Worm (Caenorhabditis elegans): Measurements from ENCODE around the gene sym-1.

The sym-1 gene

DNA sequence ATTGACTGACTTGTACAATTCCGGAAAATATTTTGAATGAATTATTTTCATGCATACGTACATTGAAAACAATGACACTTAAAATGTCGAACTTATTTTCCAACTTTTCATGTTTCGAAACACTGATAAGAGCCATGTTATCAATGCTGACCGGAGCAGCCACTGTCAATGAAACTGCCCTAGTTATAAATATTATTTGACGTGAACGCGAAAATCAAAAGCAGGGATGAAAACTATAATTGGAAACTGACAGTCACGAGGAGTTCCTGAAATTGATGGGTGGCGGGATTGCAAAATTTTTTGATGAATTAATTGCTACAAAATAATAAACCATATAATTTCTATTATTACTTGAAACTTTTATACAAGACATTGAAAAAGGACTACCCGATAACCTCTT is 42.0 kb upstream of the sym-1 start:
- TF ChIP-seq fax-1 (tag; optimal IDR thresholded peaks at IDR 0.05) (no peak), tbx-7 (tag; optimal IDR thresholded peaks at IDR 0.05) (no peak), ceh-31 (tag; optimal IDR thresholded peaks at IDR 0.05) (no peak), syd-9 (tag; optimal IDR thresholded peaks at IDR 0.05) (no peak), eyg-1 (tag; optimal IDR thresholded peaks at IDR 0.05) (no peak), dmd-4 (tag; optimal IDR thresholded peaks at IDR 0.05; ENCODE audit: borderline replicate concordance) (no peak), ceh-6 (GFP tag; optimal IDR thresholded peaks at IDR 0.05) (no peak), C08G9.2 (tag; optimal IDR thresholded peaks at IDR 0.05) (no peak), pros-1 (tag; optimal IDR thresholded peaks at IDR 0.05) (no peak), ref-2 (tag; optimal IDR thresholded peaks at IDR 0.05) (no peak)

DNA sequence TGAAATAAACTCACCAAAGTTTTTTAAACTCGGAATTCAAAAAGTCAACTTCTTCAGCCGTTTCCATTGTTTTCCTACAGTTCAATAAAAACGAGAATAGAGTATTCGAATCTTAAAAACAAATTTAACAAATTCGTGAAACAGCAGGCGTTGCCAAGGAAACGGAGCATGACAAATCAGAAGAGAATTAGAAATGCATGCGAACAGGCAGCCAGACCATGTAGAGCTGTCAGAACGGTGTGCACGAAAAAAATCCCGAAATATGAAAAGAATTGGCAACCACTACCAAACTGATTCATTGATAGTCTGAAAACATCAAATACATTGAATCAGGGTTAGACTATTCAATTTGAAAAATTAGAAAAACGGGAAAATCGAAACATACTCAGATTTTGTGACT is 39.4 kb upstream of the sym-1 start, which contains the start of gene fbxa-81:
Gene fbxa-81, minus strand, starts transcription at position 101 of the 400 bp plus-strand sequence.
- TF ChIP-seq Y22D7AL.16 (tag; optimal IDR thresholded peaks at IDR 0.05), result no peak
- TF ChIP-seq ceh-24 (tag; optimal IDR thresholded peaks at IDR 0.05), result no peak
- no peak for TF ChIP-seq unc-42 (tag; optimal IDR thresholded peaks at IDR 0.05)
- TF ChIP-seq pqm-1 (tag; optimal IDR thresholded peaks at IDR 0.05), result no peak
- no peak for TF ChIP-seq sox-4 (tag; optimal IDR thresholded peaks at IDR 0.05)
- TF ChIP-seq dmd-4 (tag; optimal IDR thresholded peaks at IDR 0.05; ENCODE audit: borderline replicate concordance), result no peak
- no peak for TF ChIP-seq ahr-1 (tag; optimal IDR thresholded peaks at IDR 0.05)
- no peak for TF ChIP-seq tbx-2 (tag; optimal IDR thresholded peaks at IDR 0.05)
- TF ChIP-seq C38D4.7 (GFP tag; optimal IDR thresholded peaks at IDR 0.05), result no peak
- TF ChIP-seq pha-4 (tag; optimal IDR thresholded peaks at IDR 0.05), result no peak
- no peak for TF ChIP-seq madf-2 (tag; optimal IDR thresholded peaks at IDR 0.05)
- TF ChIP-seq ceh-19 (GFP tag; optimal IDR thresholded peaks at IDR 0.05), result no peak
- no peak for TF ChIP-seq unc-55 (GFP tag; optimal IDR thresholded peaks at IDR 0.05)
- TF ChIP-seq sox-2 (GFP tag; IDR thresholded peaks at IDR 0.05), result no peak
- TF ChIP-seq C08G9.2 (tag; optimal IDR thresholded peaks at IDR 0.05), result no peak
- no peak for TF ChIP-seq ceh-45 (GFP tag; IDR thresholded peaks at IDR 0.05)

DNA sequence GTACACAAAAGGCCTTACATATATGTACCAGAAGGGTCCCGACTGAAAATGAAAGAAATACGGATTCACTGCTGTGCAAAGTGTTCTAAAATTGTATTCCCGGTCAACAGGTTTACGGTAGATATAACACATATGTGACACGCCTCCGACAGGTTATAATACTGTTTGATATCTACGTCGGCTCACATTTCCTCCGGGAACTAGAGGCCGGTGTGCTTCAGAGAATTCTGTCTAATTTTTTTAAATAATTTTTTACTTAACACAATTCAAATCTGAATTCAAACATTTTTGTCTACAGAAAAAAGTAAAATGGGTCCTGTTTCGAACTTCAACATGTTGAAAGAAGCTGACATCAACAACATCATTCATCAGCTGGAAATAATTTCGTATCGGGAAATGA is 38.2 kb upstream of the sym-1 start, which contains the start of gene T24C2.3:
Gene T24C2.3, plus strand, starts transcription at position 301 of the 400 bp plus-strand sequence.
- TF ChIP-seq ceh-30 (tag; optimal IDR thresholded peaks at IDR 0.05), result no peak
- no peak for TF ChIP-seq ref-2 (tag; optimal IDR thresholded peaks at IDR 0.05)
- no peak for TF ChIP-seq unc-42 (tag; optimal IDR thresholded peaks at IDR 0.05)
- TF ChIP-seq lin-11 (tag; optimal IDR thresholded peaks at IDR 0.05), result no peak
- TF ChIP-seq ceh-31 (tag; optimal IDR thresholded peaks at IDR 0.05), result no peak
- no peak for TF ChIP-seq fax-1 (tag; optimal IDR thresholded peaks at IDR 0.05)
- no peak for TF ChIP-seq eyg-1 (tag; optimal IDR thresholded peaks at IDR 0.05)
- TF ChIP-seq ama-1 (optimal IDR thresholded peaks at IDR 0.05), result no peak
- no peak for TF ChIP-seq C08G9.2 (tag; optimal IDR thresholded peaks at IDR 0.05)
- no peak for TF ChIP-seq pat-9 (tag; optimal IDR thresholded peaks at IDR 0.05)
- no peak for TF ChIP-seq hlh-6 (tag; optimal IDR thresholded peaks at IDR 0.05)
- no peak for TF ChIP-seq pha-2 (tag; optimal IDR thresholded peaks at IDR 0.05)
- no peak for TF ChIP-seq elt-4 (tag; optimal IDR thresholded peaks at IDR 0.05)
- TF ChIP-seq nhr-232 (tag; optimal IDR thresholded peaks at IDR 0.05), result no peak
- TF ChIP-seq ceh-24 (tag; optimal IDR thresholded peaks at IDR 0.05), result no peak
- no peak for TF ChIP-seq dve-1 (tag; optimal IDR thresholded peaks at IDR 0.05)

DNA sequence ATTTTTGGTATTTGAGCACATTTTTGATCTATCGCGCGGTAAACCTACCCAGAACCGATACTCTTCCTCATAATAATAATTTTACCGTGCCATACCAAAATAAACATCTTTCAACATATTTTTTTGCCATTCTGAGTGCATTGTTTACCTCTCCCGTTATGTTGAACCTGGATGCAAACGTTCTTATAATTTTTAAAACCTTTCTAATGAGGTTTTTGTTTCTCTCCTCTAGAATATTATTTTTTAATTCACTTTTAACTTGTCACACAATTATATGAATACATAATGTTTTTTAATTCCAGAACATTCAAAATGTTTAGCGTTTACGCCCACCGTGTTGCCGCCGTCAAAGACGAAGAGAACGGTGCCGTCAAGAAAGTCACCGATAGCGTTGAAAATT is 35.9 kb upstream of the sym-1 start, which contains the start of gene enri-2:
Gene enri-2, plus strand, starts transcription at position 301 of the 400 bp plus-strand sequence.
- TF ChIP-seq hlh-6 (tag; optimal IDR thresholded peaks at IDR 0.05), result no peak
- no peak for TF ChIP-seq tbx-2 (tag; optimal IDR thresholded peaks at IDR 0.05)
- no peak for TF ChIP-seq nhr-232 (tag; optimal IDR thresholded peaks at IDR 0.05)
- TF ChIP-seq ref-2 (tag; optimal IDR thresholded peaks at IDR 0.05), result no peak
- no peak for TF ChIP-seq pros-1 (tag; optimal IDR thresholded peaks at IDR 0.05)
- TF ChIP-seq lim-6 (tag; optimal IDR thresholded peaks at IDR 0.05), result no peak
- no peak for TF ChIP-seq unc-42 (tag; optimal IDR thresholded peaks at IDR 0.05)
- TF ChIP-seq pat-9 (tag; optimal IDR thresholded peaks at IDR 0.05), result no peak
- TF ChIP-seq ets-4 (tag; optimal IDR thresholded peaks at IDR 0.05), result no peak
- TF ChIP-seq ceh-9 (tag; optimal IDR thresholded peaks at IDR 0.05), result no peak

Data from whole organism, late embryonic.